Fruit fly (Drosophila melanogaster) whole organism, embryonic: Measurements from ENCODE around the gene ClpP.

Experiments
- Abd-B ChIP-seq: fragments of 200-800 bp; sonication (Bioruptor generic); optimal IDR thresholded peaks from 2 replicates; lab custom pipeline; 2018; ENCODE audit warnings: missing biosample characterization, mild to moderate bottlenecking, missing genetic modification characterization, moderate library complexity
- CG1024 ChIP-seq: fragments of 200-800 bp; sonication (Bioruptor generic); IDR thresholded peaks from 2 replicates; pipeline ENCODE4 v1.3.6; 2022; ENCODE audit warnings: missing biosample characterization, missing genetic modification characterization
- CG10274 ChIP-seq: fragments of 200-800 bp; sonication (Bioruptor generic); optimal IDR thresholded peaks from 3 replicates; lab custom pipeline; 2017; ENCODE audit warnings: missing biosample characterization, mild to moderate bottlenecking, missing genetic modification characterization
- CG10431 ChIP-seq: fragments of 200-800 bp; sonication (Bioruptor generic); optimal IDR thresholded peaks from 3 replicates; lab custom pipeline; 2018; ENCODE audit warnings: missing biosample characterization, mild to moderate bottlenecking, missing genetic modification characterization
- CG10565 ChIP-seq: fragments of 200-800 bp; sonication (Bioruptor generic); optimal IDR thresholded peaks from 3 replicates; lab custom pipeline; 2016; ENCODE audit warnings: missing biosample characterization, mild to moderate bottlenecking, missing genetic modification characterization
- CG12942 ChIP-seq: fragments of 200-800 bp; sonication (Bioruptor generic); optimal IDR thresholded peaks from 3 replicates; lab custom pipeline; 2016; ENCODE audit warnings: missing biosample characterization, missing genetic modification characterization
- CG13775 ChIP-seq: fragments of 200-800 bp; sonication (Bioruptor generic); optimal IDR thresholded peaks from 3 replicates; lab custom pipeline; 2017; ENCODE audit warnings: missing biosample characterization, mild to moderate bottlenecking, missing genetic modification characterization
- CG1529 ChIP-seq: fragments of 200-800 bp; sonication (Bioruptor generic); optimal IDR thresholded peaks from 3 replicates; lab custom pipeline; 2018; ENCODE audit warnings: missing biosample characterization, missing genetic modification characterization
- CG1647 ChIP-seq: fragments of 200-800 bp; sonication (Bioruptor generic); optimal IDR thresholded peaks from 3 replicates; lab custom pipeline; 2016; ENCODE audit warnings: missing biosample characterization, missing genetic modification characterization
- CG16815 ChIP-seq: fragments of 200-800 bp; sonication (Bioruptor generic); optimal IDR thresholded peaks from 3 replicates; lab custom pipeline; 2017; ENCODE audit warnings: missing biosample characterization, mild to moderate bottlenecking, missing genetic modification characterization
- CG18262 ChIP-seq: fragments of 200-800 bp; optimal IDR thresholded peaks from 3 replicates; lab custom pipeline; 2019; ENCODE audit warnings: missing biosample characterization, mild to moderate bottlenecking, missing genetic modification characterization, moderate library complexity
- CG2202 ChIP-seq: fragments of 200-800 bp; sonication (Bioruptor generic); optimal IDR thresholded peaks from 2 replicates; lab custom pipeline; 2018; ENCODE audit warnings: missing biosample characterization, mild to moderate bottlenecking, missing genetic modification characterization
- CG2678 ChIP-seq: fragments of 200-800 bp; sonication (Bioruptor generic); optimal IDR thresholded peaks from 3 replicates; lab custom pipeline; 2019; ENCODE audit warnings: missing biosample characterization, mild to moderate bottlenecking, missing genetic modification characterization, moderate library complexity
- CG31365 ChIP-seq: fragments of 200-800 bp; sonication (Bioruptor generic); optimal IDR thresholded peaks from 2 replicates; lab custom pipeline; 2018; ENCODE audit warnings: missing biosample characterization, mild to moderate bottlenecking, missing genetic modification characterization
- CG6854 ChIP-seq: fragments of 200-800 bp; sonication (Bioruptor generic); optimal IDR thresholded peaks from 3 replicates; lab custom pipeline; 2017; ENCODE audit warnings: missing biosample characterization, mild to moderate bottlenecking, missing genetic modification characterization
- CG8089 ChIP-seq: fragments of 200-800 bp; sonication (Bioruptor generic); optimal IDR thresholded peaks from 3 replicates; lab custom pipeline; 2016; ENCODE audit warnings: missing biosample characterization, missing genetic modification characterization
- CG9609 ChIP-seq: fragments of 200-800 bp; sonication (Bioruptor generic); optimal IDR thresholded peaks from 3 replicates; lab custom pipeline; 2016; ENCODE audit warnings: missing biosample characterization, missing genetic modification characterization
- Chrac-16 ChIP-seq: fragments of 200-800 bp; sonication (Bioruptor generic); optimal IDR thresholded peaks from 3 replicates; lab custom pipeline; 2016; ENCODE audit warnings: missing biosample characterization, missing genetic modification characterization
- Dip3 ChIP-seq: fragments of 200-800 bp; sonication (Bioruptor generic); optimal IDR thresholded peaks from 3 replicates; lab custom pipeline; 2016; ENCODE audit warnings: missing biosample characterization, missing genetic modification characterization
- Drgx ChIP-seq: fragments of 200-800 bp; sonication (Bioruptor generic); IDR thresholded peaks from 2 replicates; pipeline ENCODE4 v1.3.6; 2022; ENCODE audit warnings: missing biosample characterization, missing genetic modification characterization
- Ets65A ChIP-seq: fragments of 200-800 bp; sonication (Bioruptor generic); peaks from one replicate; lab custom pipeline; 2016; ENCODE audit warnings: missing biosample characterization, missing genetic modification characterization
- Ets97D ChIP-seq: fragments of 200-800 bp; sonication (Bioruptor generic); optimal IDR thresholded peaks from 3 replicates; lab custom pipeline; 2016; ENCODE audit warnings: missing biosample characterization, missing genetic modification characterization
- H15 ChIP-seq: fragments of 200-800 bp; sonication (Bioruptor generic); IDR thresholded peaks from 3 replicates; pipeline ENCODE4 v1.3.6; 2022; ENCODE audit warnings: missing biosample characterization, missing genetic modification characterization
- HLHmδ ChIP-seq: fragments of 200-800 bp; sonication (Bioruptor generic); optimal IDR thresholded peaks from 2 replicates; lab custom pipeline; 2018; ENCODE audit warnings: missing biosample characterization, mild to moderate bottlenecking, missing genetic modification characterization, moderate library complexity
- HmgD ChIP-seq: fragments of 200-800 bp; sonication (Bioruptor generic); optimal IDR thresholded peaks from 3 replicates; lab custom pipeline; 2016; ENCODE audit warnings: missing biosample characterization, missing genetic modification characterization
- Hr51 ChIP-seq, 2 experiments: fragments of 200-800 bp; sonication (Bioruptor generic); optimal IDR thresholded peaks; 2 replicates in 1 of 2; 3 replicates in 1 of 2; lab custom pipeline; 2016 to 2018; ENCODE audit warnings: missing biosample characterization in 2 of 2, missing genetic modification characterization in 2 of 2, mild to moderate bottlenecking in 1 of 2, moderate library complexity in 1 of 2
- Lpt ChIP-seq: fragments of >200 bp; optimal IDR thresholded peaks from 2 replicates; lab custom pipeline; 2018; ENCODE audit warnings: missing biosample characterization, missing genetic modification characterization
- NC2α ChIP-seq: fragments of 200-800 bp; sonication (Bioruptor generic); optimal IDR thresholded peaks from 2 replicates; lab custom pipeline; 2016; ENCODE audit warnings: missing biosample characterization, missing genetic modification characterization
- Usf ChIP-seq: fragments of 200-800 bp; sonication (Bioruptor generic); optimal IDR thresholded peaks from 2 replicates; lab custom pipeline; 2017; ENCODE audit warnings: missing genotype, missing biosample characterization, missing genetic modification characterization
- az2 ChIP-seq: fragments of 200-800 bp; sonication (Bioruptor generic); optimal IDR thresholded peaks from 3 replicates; lab custom pipeline; 2016; ENCODE audit warnings: missing biosample characterization, missing genetic modification characterization
- chn ChIP-seq: fragments of 200-800 bp; sonication (Bioruptor generic); optimal IDR thresholded peaks from 2 replicates; lab custom pipeline; 2016; ENCODE audit warnings: missing biosample characterization, missing genetic modification characterization
- crp ChIP-seq, 2 experiments: fragments of 200-800 bp; sonication (Bioruptor generic); optimal IDR thresholded peaks; 2 replicates in 1 of 2; 3 replicates in 1 of 2; lab custom pipeline; 2017; ENCODE audit warnings: missing biosample characterization in 2 of 2, missing genetic modification characterization in 2 of 2, mild to moderate bottlenecking in 1 of 2, moderate library complexity in 1 of 2
- dmrt11E ChIP-seq: fragments of 200-800 bp; sonication (Bioruptor generic); optimal IDR thresholded peaks from 3 replicates; lab custom pipeline; 2018; ENCODE audit warnings: missing biosample characterization, mild to moderate bottlenecking, missing genetic modification characterization, moderate library complexity
- ems ChIP-seq: fragments of 200-800 bp; sonication (Bioruptor generic); optimal IDR thresholded peaks from 3 replicates; lab custom pipeline; 2016; ENCODE audit warnings: missing biosample characterization, missing genetic modification characterization
- esg ChIP-seq: fragments of 200-800 bp; sonication (Bioruptor generic); conservative IDR thresholded peaks from 2 replicates; pipeline ENCODE4 v1.3.6; 2022; ENCODE audit warnings: missing biosample characterization, missing genetic modification characterization
- gcm2 ChIP-seq: fragments of 200-800 bp; sonication (Bioruptor generic); optimal IDR thresholded peaks from 2 replicates; lab custom pipeline; 2016; ENCODE audit warnings: missing biosample characterization, missing genetic modification characterization
- grn ChIP-seq: fragments of 200-800 bp; sonication (Bioruptor generic); optimal IDR thresholded peaks from 3 replicates; lab custom pipeline; 2017; ENCODE audit warnings: missing biosample characterization, missing genetic modification characterization
- jigr1 ChIP-seq: fragments of 200-800 bp; sonication (Bioruptor generic); IDR thresholded peaks from 3 replicates; pipeline ENCODE4 v1.3.6; 2022; ENCODE audit warnings: missing biosample characterization, missing genetic modification characterization
- lilli ChIP-seq: fragments of 200-800 bp; sonication (Bioruptor generic); optimal IDR thresholded peaks from 3 replicates; lab custom pipeline; 2016; ENCODE audit warnings: missing biosample characterization, missing genetic modification characterization
- nerfin-1 ChIP-seq: fragments of 200-800 bp; sonication (Bioruptor generic); optimal IDR thresholded peaks from 3 replicates; lab custom pipeline; 2019; ENCODE audit warnings: missing biosample characterization, mild to moderate bottlenecking, missing genetic modification characterization, moderate library complexity
- nerfin-2 ChIP-seq: fragments of 200-800 bp; sonication (Bioruptor generic); IDR thresholded peaks from 2 replicates; pipeline ENCODE4 v1.3.6; 2022; ENCODE audit warnings: missing biosample characterization, missing genetic modification characterization; ENCODE audit not compliant: partially characterized antibody
- onecut ChIP-seq: fragments of 200-800 bp; sonication (Bioruptor generic); IDR thresholded peaks from 2 replicates; pipeline ENCODE4 v1.3.6; 2022; ENCODE audit warnings: missing biosample characterization, missing genetic modification characterization
- pan ChIP-seq, 4 experiments: fragments of >200 bp in 3 of 4; fragments of 200-800 bp in 1 of 4; sonication (Bioruptor generic) in 1 of 4; optimal IDR thresholded peaks in 3 of 4; IDR thresholded peaks in 1 of 4; 2 replicates each; pipeline versions ENCODE4 v1.3.6 to Lab custom; 2017 to 2022; ENCODE audit warnings: missing biosample characterization in 2 of 4, missing genetic modification characterization in 2 of 4, mixed read lengths in 1 of 4
- pum ChIP-seq: fragments of 200-800 bp; sonication (Bioruptor generic); optimal IDR thresholded peaks from 2 replicates; lab custom pipeline; 2016; ENCODE audit warnings: missing biosample characterization, missing genetic modification characterization
- rib ChIP-seq: fragments of 200-800 bp; sonication (Bioruptor generic); IDR thresholded peaks from 2 replicates; pipeline ENCODE4 v1.3.6; 2022; ENCODE audit warnings: missing biosample characterization, missing genetic modification characterization
- stwl ChIP-seq: fragments of 200-800 bp; sonication (Bioruptor generic); optimal IDR thresholded peaks from 3 replicates; lab custom pipeline; 2018; ENCODE audit warnings: missing biosample characterization, mild to moderate bottlenecking, missing genetic modification characterization, moderate library complexity
- tap ChIP-seq: fragments of 200-800 bp; optimal IDR thresholded peaks from 3 replicates; lab custom pipeline; 2019; ENCODE audit warnings: missing biosample characterization, mild to moderate bottlenecking, missing genetic modification characterization, moderate library complexity
- tio ChIP-seq: fragments of 200-800 bp; sonication (Bioruptor generic); optimal IDR thresholded peaks from 2 replicates; lab custom pipeline; 2017; ENCODE audit warnings: missing biosample characterization, missing genetic modification characterization, inconsistent platforms
- tll ChIP-seq, 2 experiments: fragments of 200-800 bp in 1 of 2; fragments of >200 bp in 1 of 2; sonication (Bioruptor generic) in 1 of 2; optimal IDR thresholded peaks; 2 replicates each; lab custom pipeline; 2017 to 2019; ENCODE audit warnings: missing biosample characterization in 2 of 2, missing genetic modification characterization in 2 of 2, mild to moderate bottlenecking in 1 of 2, moderate library complexity in 1 of 2
- unc-4 ChIP-seq: fragments of 200-800 bp; sonication (Bioruptor generic); IDR thresholded peaks from 2 replicates; pipeline ENCODE4 v1.3.6; 2022; ENCODE audit warnings: missing biosample characterization, missing genetic modification characterization; ENCODE audit not compliant: partially characterized antibody
- wdn ChIP-seq: fragments of 200-800 bp; sonication (Bioruptor generic); IDR thresholded peaks from 2 replicates; pipeline ENCODE4 v1.3.6; 2022; ENCODE audit warnings: missing biosample characterization, missing genetic modification characterization

The ClpP gene

dm6 chr2L:10351130-10351529, 5.5 kb upstream of the ClpP start (continued):
- TF ChIP-seq tll (GFP tag; optimal IDR thresholded peaks at IDR 0.05; lab: Kevin White, UChicago) (no peak), CG12942 (GFP tag; lab: Kevin White, UChicago) (no peak), CG9609 (GFP tag; lab: Kevin White, UChicago) (no peak), CG1024 (no peak), unc-4 (GFP tag; lab: Robert Waterston, UW) (no peak), Ets97D (no peak), CG1647 (GFP tag; lab: Kevin White, UChicago) (no peak), CG18262 (tag; lab: Kevin White, UChicago) (peak; percentile 63), nerfin-1 (peak; percentile 20), jigr1 (no peak), CG10431 (GFP tag; lab: Kevin White, UChicago) (no peak), wdn (no peak), Chrac-16 (GFP tag; lab: Kevin White, UChicago) (no peak), rib (no peak), CG8089 (GFP tag; lab: Kevin White, UChicago) (no peak), HmgD (no peak), CG16815 (no peak), onecut (no peak; the same call in 1 of the 2 replicates), CG31365 (no peak), chn (GFP tag; lab: Kevin White, UChicago) (peak; percentile 3), grn (no peak), NC2α (no peak), dmrt11E (peak; percentile 65), Ets65A (GFP tag; lab: Kevin White, UChicago) (peak; percentile 15), CG2678 (tag; lab: Kevin White, UChicago) (no peak), Hr51 (GFP tag; optimal IDR thresholded peaks at IDR 0.05; lab: Kevin White, UChicago) (no peak), Lpt (GFP tag; lab: Kevin White, UChicago) (no peak), nerfin-2 (GFP tag; lab: Robert Waterston, UW) (no peak), Abd-B (no peak), az2 (GFP tag; lab: Kevin White, UChicago) (peak; percentile 14), CG2202 (tag; lab: Kevin White, UChicago) (peak; percentile 12), H15 (no peak), Usf (GFP tag; lab: Kevin White, UChicago) (no peak), lilli (GFP tag; lab: Kevin White, UChicago) (no peak), crp (GFP tag; optimal IDR thresholded peaks at IDR 0.05; lab: Kevin White, UChicago) (no peak), stwl (tag; lab: Kevin White, UChicago) (no peak), pan (optimal IDR thresholded peaks at IDR 0.05; lab: Kevin White, UChicago) (no peak), pan (GFP tag; optimal IDR thresholded peaks at IDR 0.05 in 1 of 2, IDR thresholded peaks at IDR 0.05 in 1 of 2) (no peak), Drgx (no peak), pum (GFP tag; lab: Kevin White, UChicago) (peak; percentile 14), CG10274 (GFP tag; lab: Kevin White, UChicago) (no peak), Dip3 (GFP tag; lab: Kevin White, UChicago) (no peak), CG6854 (GFP tag; lab: Kevin White, UChicago) (no peak), CG10565 (GFP tag; lab: Kevin White, UChicago) (no peak), esg (GFP tag; lab: Robert Waterston, UW) (no peak), tio (no peak), CG13775 (GFP tag; lab: Kevin White, UChicago) (no peak), HLHmδ (GFP tag; lab: Kevin White, UChicago) (no peak), ems (no peak), CG1529 (GFP tag; lab: Kevin White, UChicago) (peak; percentile 20), gcm2 (no peak), tap (tag; lab: Kevin White, UChicago) (no peak)
